Fruit fly (Drosophila melanogaster): ENCODE measurements around the gene Rpt3R.
A peak's percentile ranks its signal among the peaks of the same experiment; 100 is the strongest.

Rpt3R gene

DNA sequence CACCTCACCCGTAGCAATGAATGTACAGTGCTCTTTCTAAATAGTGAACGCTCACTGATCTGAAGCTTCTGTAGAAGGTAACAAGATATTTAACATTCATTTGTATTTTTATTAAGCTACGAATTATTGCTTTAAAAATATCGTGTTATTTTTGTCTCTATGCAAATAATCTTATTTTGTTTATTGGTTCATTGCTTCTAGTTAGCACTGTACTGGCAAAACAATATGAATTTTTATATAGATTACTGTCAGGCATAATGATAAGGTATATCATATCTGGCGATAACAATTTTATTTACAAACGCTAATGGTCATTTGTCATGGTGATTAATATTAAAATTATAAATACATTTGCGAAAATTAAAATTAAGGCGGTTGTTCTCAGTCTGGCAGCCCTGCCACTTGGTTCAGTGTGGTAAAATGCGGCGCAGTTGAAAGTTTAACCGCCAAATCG is 15.2 kb upstream of the Rpt3R start, which contains the start of gene CG9471:
Gene CG9471 (minus strand): TSS at position 24 of the 454 bp plus-strand sequence.
- TF ChIP-seq Hr96 (GFP tag; optimal IDR thresholded peaks at IDR 0.05), result peak; percentile 95
- TF ChIP-seq CG1620 (GFP tag; optimal IDR thresholded peaks at IDR 0.05), result peak; percentile 95
- peak; percentile 92 for TF ChIP-seq Mnt (GFP tag; optimal IDR thresholded peaks at IDR 0.05)
- peak; percentile 98 for TF ChIP-seq CG33017 (tag; optimal IDR thresholded peaks at IDR 0.05)
- peak; percentile 98 for TF ChIP-seq bab1 (GFP tag; optimal IDR thresholded peaks at IDR 0.05)
- peak; percentile 96 for TF ChIP-seq toe (GFP tag; optimal IDR thresholded peaks at IDR 0.05)
- peak; percentile 88 for TF ChIP-seq Crg-1 (GFP tag; optimal IDR thresholded peaks at IDR 0.05)
- TF ChIP-seq cic (GFP tag; optimal IDR thresholded peaks at IDR 0.05), result peak; percentile 94
- TF ChIP-seq CG12768 (GFP tag; optimal IDR thresholded peaks at IDR 0.05), result peak; percentile 97
- peak; percentile 92 for TF ChIP-seq CG14711 (tag; optimal IDR thresholded peaks at IDR 0.05)
- peak; percentile 84 for TF ChIP-seq pad (GFP tag; optimal IDR thresholded peaks at IDR 0.05)
- peak; percentile 91 for TF ChIP-seq Clk (GFP tag; optimal IDR thresholded peaks at IDR 0.05)
- TF ChIP-seq kay (GFP tag; ENCODE audit: borderline replicate concordance), result no peak
- TF ChIP-seq ovo (GFP tag; optimal IDR thresholded peaks at IDR 0.05), result peak; percentile 88
- peak; percentile 78 for TF ChIP-seq tj (GFP tag; optimal IDR thresholded peaks at IDR 0.05)
- TF ChIP-seq CG11617 (GFP tag; optimal IDR thresholded peaks at IDR 0.05), result peak; percentile 96
- peak; percentile 97 for TF ChIP-seq CG5204 (GFP tag; optimal IDR thresholded peaks at IDR 0.05)
- peak; percentile 97 for TF ChIP-seq CG7101 (tag; optimal IDR thresholded peaks at IDR 0.05)
- TF ChIP-seq cnc (optimal IDR thresholded peaks at IDR 0.05), result no peak
- peak; percentile 94 for TF ChIP-seq CG7045 (GFP tag; optimal IDR thresholded peaks at IDR 0.05)

DNA sequence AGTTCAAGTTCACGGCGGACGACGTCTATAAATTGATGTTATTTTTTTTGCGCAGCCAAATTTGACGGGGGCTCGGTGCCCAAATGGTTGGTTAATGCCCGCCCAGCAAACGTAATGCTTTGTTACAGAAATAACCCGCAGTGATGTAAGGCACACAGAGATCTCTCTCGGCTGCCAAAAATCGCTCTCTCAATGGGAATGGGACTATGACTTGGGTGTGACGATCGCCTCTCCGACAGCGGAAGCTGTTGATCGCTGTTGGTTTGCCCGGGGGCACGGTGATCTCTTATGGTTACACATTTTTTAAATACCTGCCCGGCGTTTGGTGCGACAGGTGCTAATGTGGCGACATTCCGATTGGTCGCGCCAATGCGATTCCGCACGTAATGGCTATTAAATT is 13.8 kb upstream of the Rpt3R start:
- no peak for TF ChIP-seq CG14711 (tag; optimal IDR thresholded peaks at IDR 0.05)

DNA sequence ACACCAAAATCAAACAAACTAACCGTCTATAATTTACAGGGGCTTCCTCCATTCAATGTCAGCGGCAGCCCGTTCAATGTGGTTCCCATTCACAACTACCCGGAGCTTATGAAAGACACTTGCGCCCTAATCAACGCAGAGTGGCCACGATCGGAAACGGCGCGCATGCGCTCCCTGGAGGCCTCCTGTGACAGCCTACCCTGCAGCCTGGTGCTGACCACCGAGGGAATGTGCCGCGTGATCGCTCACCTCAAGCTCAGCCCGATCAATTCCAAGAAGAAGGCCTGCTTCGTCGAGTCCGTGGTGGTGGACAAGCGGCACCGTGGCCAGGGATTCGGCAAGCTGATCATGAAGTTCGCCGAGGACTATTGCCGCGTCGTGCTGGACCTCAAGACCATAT is 12.6 kb upstream of the Rpt3R start, which contains the start of gene MED6:
Gene MED6 (minus strand): TSS at position 101 of the 400 bp plus-strand sequence.
- no peak for TF ChIP-seq pad (GFP tag; optimal IDR thresholded peaks at IDR 0.05)
- TF ChIP-seq CG33017 (tag; optimal IDR thresholded peaks at IDR 0.05), result no peak
- TF ChIP-seq CG1620 (GFP tag; optimal IDR thresholded peaks at IDR 0.05), result no peak
- TF ChIP-seq CG7101 (tag; optimal IDR thresholded peaks at IDR 0.05), result no peak
- TF ChIP-seq CG7045 (GFP tag; optimal IDR thresholded peaks at IDR 0.05), result no peak
- TF ChIP-seq ovo (GFP tag; optimal IDR thresholded peaks at IDR 0.05), result no peak
- TF ChIP-seq Mnt (GFP tag; optimal IDR thresholded peaks at IDR 0.05), result no peak

DNA sequence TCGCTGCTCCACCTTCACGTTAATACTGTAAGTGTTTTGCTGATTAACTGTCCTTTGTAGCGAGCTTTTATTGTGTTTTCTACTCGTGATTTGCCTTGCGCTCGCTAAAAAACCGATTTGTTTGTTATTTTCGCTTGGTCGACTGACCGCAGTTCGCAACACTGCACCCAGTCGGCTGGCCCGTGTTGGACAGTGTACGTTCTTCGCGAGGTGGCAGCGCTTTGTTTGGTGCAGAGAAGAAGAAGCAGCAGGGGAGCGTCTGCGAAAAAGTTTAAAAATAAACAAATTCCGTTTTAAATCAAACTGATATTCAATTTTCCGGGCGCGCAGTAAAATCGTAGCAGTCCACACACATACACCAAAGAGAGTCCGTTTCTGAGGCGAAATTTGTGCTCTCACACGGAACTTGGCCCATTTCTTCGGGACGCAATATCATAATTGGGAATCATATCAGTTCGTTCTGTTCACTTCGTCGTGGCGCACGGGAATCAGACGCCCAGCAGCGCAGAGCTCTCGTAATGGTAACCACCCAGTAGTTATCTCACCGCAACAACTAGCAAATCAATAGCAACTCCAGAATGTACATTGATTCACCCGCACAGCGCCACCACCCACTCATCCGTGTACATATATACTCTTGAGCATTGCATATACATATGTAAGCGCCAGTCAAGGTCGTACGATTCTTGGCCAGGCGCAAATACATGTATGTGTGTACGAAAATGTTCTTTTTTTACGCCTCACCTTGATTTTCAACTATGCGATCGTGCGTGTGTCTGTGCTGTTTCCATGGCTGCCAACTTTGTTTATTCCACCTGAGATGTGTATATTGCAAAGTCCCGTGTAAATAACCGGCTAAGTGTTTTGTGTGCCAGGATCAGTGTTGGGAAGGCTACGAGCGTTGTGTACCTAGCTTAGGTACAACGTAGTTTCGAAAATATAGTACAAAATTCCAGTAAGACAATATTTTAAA is 11.6 kb upstream of the Rpt3R start, which contains the start of gene Naa80:
Gene Naa80 (plus strand): TSS at position 215 of the 973 bp plus-strand sequence.
- peak; percentile 64 for TF ChIP-seq ovo (GFP tag; optimal IDR thresholded peaks at IDR 0.05)
- TF ChIP-seq tj (GFP tag; optimal IDR thresholded peaks at IDR 0.05), result peak; percentile 21
- peak; percentile 95 for TF ChIP-seq CG1620 (GFP tag; optimal IDR thresholded peaks at IDR 0.05)
- peak; percentile 80 for TF ChIP-seq pad (GFP tag; optimal IDR thresholded peaks at IDR 0.05)
- TF ChIP-seq kay (GFP tag; ENCODE audit: borderline replicate concordance), result no peak
- peak; percentile 88 for TF ChIP-seq cic (GFP tag; optimal IDR thresholded peaks at IDR 0.05)
- peak; percentile 82 for TF ChIP-seq CG12768 (GFP tag; optimal IDR thresholded peaks at IDR 0.05)
- peak; percentile 57 for TF ChIP-seq CG11617 (GFP tag; optimal IDR thresholded peaks at IDR 0.05)
- peak; percentile 82 for TF ChIP-seq CG7101 (tag; optimal IDR thresholded peaks at IDR 0.05)
- TF ChIP-seq Hr96 (GFP tag; optimal IDR thresholded peaks at IDR 0.05), result peak; percentile 38
- peak; percentile 55 for TF ChIP-seq CG14711 (tag; optimal IDR thresholded peaks at IDR 0.05)
- peak; percentile 92 for TF ChIP-seq Mnt (GFP tag; optimal IDR thresholded peaks at IDR 0.05)
- TF ChIP-seq cnc (optimal IDR thresholded peaks at IDR 0.05), result no peak
- TF ChIP-seq Clk (GFP tag; optimal IDR thresholded peaks at IDR 0.05), result peak; percentile 67
- peak; percentile 69 for TF ChIP-seq CG33017 (tag; optimal IDR thresholded peaks at IDR 0.05)
- peak; percentile 63 for TF ChIP-seq toe (GFP tag; optimal IDR thresholded peaks at IDR 0.05)
- TF ChIP-seq bab1 (GFP tag; optimal IDR thresholded peaks at IDR 0.05), result peak; percentile 56
- no peak for TF ChIP-seq CG5204 (GFP tag; optimal IDR thresholded peaks at IDR 0.05)
- TF ChIP-seq Crg-1 (GFP tag; optimal IDR thresholded peaks at IDR 0.05), result peak; percentile 96
- peak; percentile 65 for TF ChIP-seq CG7045 (GFP tag; optimal IDR thresholded peaks at IDR 0.05)

DNA sequence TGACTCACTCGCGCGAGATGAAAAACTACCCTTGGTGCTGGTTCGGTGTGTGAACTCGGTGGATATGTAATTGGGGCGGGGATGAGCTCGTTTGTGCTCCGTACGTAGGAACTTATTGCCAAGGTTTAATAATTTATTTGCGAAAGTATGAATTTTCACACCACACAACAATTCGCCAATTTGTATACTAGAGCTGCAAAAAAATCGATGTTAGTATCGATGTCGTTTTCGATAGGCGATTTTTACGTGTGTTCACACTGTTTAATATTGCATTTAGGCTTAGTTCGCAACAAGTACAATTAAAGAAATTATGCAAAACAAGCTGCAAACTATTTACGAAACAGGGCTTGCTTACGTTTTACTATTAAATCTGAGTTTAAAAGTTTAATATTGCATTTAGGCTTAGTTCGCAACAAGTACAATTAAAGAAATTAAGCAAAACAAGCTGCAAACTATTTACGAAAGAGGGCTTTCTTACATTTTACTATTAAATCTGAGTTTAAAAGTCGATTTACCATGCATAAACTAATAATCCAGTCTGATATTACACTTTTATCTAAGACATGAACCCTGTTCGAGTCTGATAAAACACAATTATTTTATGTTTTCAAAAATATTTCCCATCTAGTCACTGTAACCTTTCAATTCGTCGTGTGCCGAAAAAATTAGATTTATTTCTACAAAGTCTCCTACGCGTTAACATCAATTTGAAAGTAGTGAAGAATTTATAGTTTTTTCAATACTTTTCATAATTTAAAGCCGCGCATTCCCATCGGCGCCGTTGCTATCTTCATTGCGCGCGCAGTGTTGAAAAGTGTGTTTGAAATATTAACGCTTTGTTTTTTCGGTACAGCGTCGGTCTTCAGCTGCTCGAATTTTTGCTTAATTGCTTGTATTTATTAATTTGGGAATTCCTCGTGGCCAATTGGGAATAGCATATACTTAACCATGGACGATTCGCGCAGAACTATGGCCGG is 6.9 kb upstream of the Rpt3R start, which contains the start of the genes Snap24 and CG8478:
Gene Snap24 (minus strand): TSS at position 196 of the 977 bp plus-strand sequence.
Gene CG8478 (plus strand): TSS at position 696 of the 977 bp plus-strand sequence.
- TF ChIP-seq Mnt (GFP tag; optimal IDR thresholded peaks at IDR 0.05), result peak; percentile 25
- no peak for TF ChIP-seq CG5204 (GFP tag; optimal IDR thresholded peaks at IDR 0.05)
- TF ChIP-seq bab1 (GFP tag; optimal IDR thresholded peaks at IDR 0.05), result peak; percentile 9
- TF ChIP-seq CG1620 (GFP tag; optimal IDR thresholded peaks at IDR 0.05), result no peak
- TF ChIP-seq tj (GFP tag; optimal IDR thresholded peaks at IDR 0.05), result peak; percentile 0
- TF ChIP-seq CG11617 (GFP tag; optimal IDR thresholded peaks at IDR 0.05), result peak; percentile 1
- no peak for TF ChIP-seq CG12768 (GFP tag; optimal IDR thresholded peaks at IDR 0.05)
- peak; percentile 51 for TF ChIP-seq pad (GFP tag; optimal IDR thresholded peaks at IDR 0.05)
